Worm (Caenorhabditis elegans): ENCODE measurements around the gene F13A2.3.

F13A2.3 gene

ce11 chrV:4418116-4418515, 22.0 kb upstream of the F13A2.3 start, which contains the start of gene Y47D7A.6:
Gene Y47D7A.6, minus strand, starts transcription at chrV:4418216.
- no peak for TF ChIP-seq F13H6.1 (tag; optimal IDR thresholded peaks at IDR 0.05)
- TF ChIP-seq sma-3 (GFP tag; optimal IDR thresholded peaks at IDR 0.05), result no peak
- TF ChIP-seq mab-5 (tag; optimal IDR thresholded peaks at IDR 0.05), result no peak

- no peak for TF ChIP-seq ZK546.5 (tag; optimal IDR thresholded peaks at IDR 0.05)
- TF ChIP-seq sem-4 (tag; optimal IDR thresholded peaks at IDR 0.05), result no peak
- TF ChIP-seq mdl-1 (tag; optimal IDR thresholded peaks at IDR 0.05), result no peak
- no peak for TF ChIP-seq ama-1 (optimal IDR thresholded peaks at IDR 0.05)
Observed at ce11 chrV:4416710-4417109, 20.6 kb upstream of the F13A2.3 start, which contains the start of gene Y47D7A.18. Gene Y47D7A.18, minus strand, starts transcription at chrV:4416810.

DNA sequence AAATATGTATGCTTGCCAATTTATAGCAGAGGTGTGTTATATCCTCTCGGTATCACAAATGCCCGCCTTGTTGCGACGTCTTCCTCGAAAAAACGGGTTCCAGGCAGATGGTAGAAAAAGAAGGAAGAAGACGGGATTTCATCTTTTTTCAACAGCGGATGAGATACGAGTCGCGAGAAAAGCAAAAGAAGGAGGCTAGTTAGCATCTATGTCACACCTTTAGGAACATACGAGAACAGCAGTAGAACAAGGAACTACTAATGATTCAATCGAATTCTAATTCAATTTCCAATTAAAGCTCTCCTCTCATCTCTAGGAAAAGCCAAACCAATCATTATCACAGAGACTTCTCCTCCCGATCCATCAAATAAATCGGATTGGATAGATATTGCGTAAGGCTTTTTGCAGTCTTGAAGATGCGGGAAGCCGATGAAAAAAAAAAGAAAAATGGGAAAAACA, 18.5 kb upstream of the F13A2.3 start, which contains the start of gene grl-5:
Gene grl-5, minus strand, starts transcription at position 51 of the 459 bp plus-strand sequence.
- no peak for TF ChIP-seq lin-11 (tag; optimal IDR thresholded peaks at IDR 0.05)
- no peak for TF ChIP-seq ztf-11 (tag; optimal IDR thresholded peaks at IDR 0.05)
- no peak for TF ChIP-seq egl-27 (tag; optimal IDR thresholded peaks at IDR 0.05)
- no peak for TF ChIP-seq nhr-12 (tag; optimal IDR thresholded peaks at IDR 0.05)
- TF ChIP-seq nhr-6 (tag; optimal IDR thresholded peaks at IDR 0.05), result no peak
- TF ChIP-seq Y55F3AM.14 (GFP tag; optimal IDR thresholded peaks at IDR 0.05), result no peak
- TF ChIP-seq ztf-1 (GFP tag; conservative IDR thresholded peaks at IDR 0.05), result no peak
- no peak for TF ChIP-seq R02D3.7 (tag; optimal IDR thresholded peaks at IDR 0.05)

ce11 chrV:4411714-4412113, 15.6 kb upstream of the F13A2.3 start, which contains the start of gene Y47D7A.17:
Gene Y47D7A.17, minus strand, starts transcription at chrV:4411814.
- no peak for TF ChIP-seq alr-1 (tag; optimal IDR thresholded peaks at IDR 0.05)
- no peak for TF ChIP-seq Y55F3AM.14 (GFP tag; optimal IDR thresholded peaks at IDR 0.05)
- no peak for TF ChIP-seq lsy-2 (tag; optimal IDR thresholded peaks at IDR 0.05)
- no peak for TF ChIP-seq fos-1 (tag; optimal IDR thresholded peaks at IDR 0.05)
- TF ChIP-seq unc-55 (GFP tag; optimal IDR thresholded peaks at IDR 0.05), result no peak
- TF ChIP-seq R02D3.7 (tag; optimal IDR thresholded peaks at IDR 0.05), result no peak
- TF ChIP-seq egl-27 (tag; optimal IDR thresholded peaks at IDR 0.05), result no peak
- TF ChIP-seq nhr-6 (tag; optimal IDR thresholded peaks at IDR 0.05), result no peak

ce11 chrV:4410643-4411042, 14.5 kb upstream of the F13A2.3 start, which contains the start of gene Y47D7A.3:
Gene Y47D7A.3, plus strand, starts transcription at chrV:4410943.
- TF ChIP-seq mbf-1 (tag; optimal IDR thresholded peaks at IDR 0.05), result no peak
- TF ChIP-seq nhr-237 (tag; optimal IDR thresholded peaks at IDR 0.05), result no peak
- TF ChIP-seq peb-1 (tag; optimal IDR thresholded peaks at IDR 0.05), result no peak

- TF ChIP-seq nhr-6 (tag; optimal IDR thresholded peaks at IDR 0.05) (no peak), lin-11 (tag; optimal IDR thresholded peaks at IDR 0.05) (no peak), nhr-10 (tag; optimal IDR thresholded peaks at IDR 0.05) (no peak), F13H6.1 (tag; optimal IDR thresholded peaks at IDR 0.05) (no peak), aly-2 (tag; optimal IDR thresholded peaks at IDR 0.05) (no peak), ceh-16 (tag; optimal IDR thresholded peaks at IDR 0.05) (no peak), sma-3 (GFP tag; optimal IDR thresholded peaks at IDR 0.05) (no peak), crh-2 (tag; optimal IDR thresholded peaks at IDR 0.05) (no peak), Y55F3AM.14 (GFP tag; optimal IDR thresholded peaks at IDR 0.05) (no peak), lsy-2 (tag; optimal IDR thresholded peaks at IDR 0.05) (no peak), sma-9 (GFP tag; optimal IDR thresholded peaks at IDR 0.05) (no peak), sma-9 (tag; optimal IDR thresholded peaks at IDR 0.05) (no peak), ztf-1 (GFP tag; conservative IDR thresholded peaks at IDR 0.05) (no peak), nhr-12 (tag; optimal IDR thresholded peaks at IDR 0.05) (no peak), lin-13 (GFP tag; optimal IDR thresholded peaks at IDR 0.05) (no peak), nhr-21 (tag; optimal IDR thresholded peaks at IDR 0.05) (no peak), nhr-129 (tag; optimal IDR thresholded peaks at IDR 0.05) (no peak), lin-39 (tag; optimal IDR thresholded peaks at IDR 0.05) (no peak), C34F6.9 (tag; optimal IDR thresholded peaks at IDR 0.05) (no peak)
Observed at ce11 chrV:4407519-4407918, 11.4 kb upstream of the F13A2.3 start, which contains the start of gene nhr-118. Gene nhr-118, plus strand, starts transcription at chrV:4407819.
